Worm (Caenorhabditis elegans): ENCODE results near the gene rde-11.

DNA sequence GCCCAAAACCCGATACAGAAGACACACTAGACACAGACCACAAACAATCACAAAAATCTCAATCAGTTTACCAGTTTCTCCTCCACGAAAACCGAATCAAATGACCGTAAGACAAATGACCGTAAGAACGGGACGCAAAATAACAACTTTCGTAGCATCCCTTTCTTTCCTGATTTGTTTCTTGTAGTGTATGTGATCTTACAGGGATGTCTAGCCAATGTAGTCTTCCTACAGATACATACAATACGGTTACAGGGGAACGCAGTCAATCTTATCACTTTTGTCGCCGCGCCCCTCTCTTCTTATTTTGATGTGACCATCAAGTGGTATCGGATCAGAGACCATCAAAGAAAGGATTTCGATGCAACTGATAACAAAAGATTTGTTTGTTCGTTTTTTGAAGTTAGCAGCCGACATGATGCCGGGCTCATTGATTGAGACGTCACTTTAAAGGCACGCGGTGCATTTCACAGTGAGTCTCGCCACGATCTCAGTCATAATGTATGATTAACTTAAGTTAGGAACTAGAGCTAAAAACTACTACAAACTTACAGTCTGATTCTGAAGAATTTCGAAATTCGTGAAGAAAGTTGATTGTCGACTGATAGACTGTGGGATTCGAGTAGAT is 29.3 kb upstream of the rde-11 start:
- no peak for TF ChIP-seq fkh-10 (GFP tag; optimal IDR thresholded peaks at IDR 0.05)
- no peak for TF ChIP-seq ttx-3 (tag; optimal IDR thresholded peaks at IDR 0.05)
- no peak for TF ChIP-seq ceh-9 (tag; optimal IDR thresholded peaks at IDR 0.05)
- TF ChIP-seq syd-9 (tag; optimal IDR thresholded peaks at IDR 0.05): no peak
- TF ChIP-seq ama-1 (optimal IDR thresholded peaks at IDR 0.05): no peak
- no peak for TF ChIP-seq unc-86 (tag; optimal IDR thresholded peaks at IDR 0.05)
- TF ChIP-seq nhr-11 (tag; optimal IDR thresholded peaks at IDR 0.05): no peak
- TF ChIP-seq eyg-1 (tag; optimal IDR thresholded peaks at IDR 0.05): no peak

Data from whole organism, late embryonic.